Fruit fly (Drosophila melanogaster): ENCODE results near the gene CG17490.

CG17490 gene

DNA sequence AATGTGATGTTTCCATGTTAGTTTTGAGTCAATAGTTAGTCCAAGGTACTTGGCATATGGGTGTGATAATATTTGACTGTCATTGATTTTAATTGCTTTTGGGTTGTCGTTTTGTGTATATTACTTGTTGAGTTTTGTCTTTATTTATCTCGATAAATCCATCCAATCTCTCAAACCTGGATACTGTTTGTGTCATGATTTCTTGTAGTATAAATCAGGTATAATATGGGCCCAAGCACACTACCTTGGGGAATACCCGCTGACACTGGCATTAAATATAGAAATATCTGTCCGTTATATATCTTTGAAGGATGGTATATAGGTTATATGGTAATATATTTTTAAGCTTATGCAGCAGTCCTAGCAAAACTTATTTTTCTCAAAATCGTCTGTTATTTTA, 30.0 kb downstream of the CG17490 start:
- TF ChIP-seq Dfd (GFP tag; optimal IDR thresholded peaks at IDR 0.05) (no peak), dsf (GFP tag; optimal IDR thresholded peaks at IDR 0.05; ENCODE audit: borderline replicate concordance) (no peak), Sp1 (GFP tag; optimal IDR thresholded peaks at IDR 0.05) (no peak), CG9705 (GFP tag; optimal IDR thresholded peaks at IDR 0.05) (no peak), pan (optimal IDR thresholded peaks at IDR 0.05) (no peak), Vsx2 (GFP tag; optimal IDR thresholded peaks at IDR 0.05; ENCODE audit: partially characterized antibody) (no peak), CrebA (GFP tag; optimal IDR thresholded peaks at IDR 0.05; ENCODE audit: borderline replicate concordance) (no peak), brk (GFP tag; optimal IDR thresholded peaks at IDR 0.05) (no peak), Jra (GFP tag; optimal IDR thresholded peaks at IDR 0.05) (no peak), Mio (GFP tag; optimal IDR thresholded peaks at IDR 0.05) (no peak), lola (GFP tag; optimal IDR thresholded peaks at IDR 0.05) (no peak), GATAd (GFP tag; optimal IDR thresholded peaks at IDR 0.05) (no peak), HLH106 (tag; optimal IDR thresholded peaks at IDR 0.05) (no peak), rgr (GFP tag; optimal IDR thresholded peaks at IDR 0.05) (no peak), fru (GFP tag; optimal IDR thresholded peaks at IDR 0.05) (no peak), jim (GFP tag; optimal IDR thresholded peaks at IDR 0.05) (no peak), Hr83 (GFP tag; optimal IDR thresholded peaks at IDR 0.05; ENCODE audit: poor library complexity, severe bottlenecking) (no peak), OdsH (GFP tag; optimal IDR thresholded peaks at IDR 0.05) (no peak), Hnf4 (GFP tag; optimal IDR thresholded peaks at IDR 0.05) (no peak)

DNA sequence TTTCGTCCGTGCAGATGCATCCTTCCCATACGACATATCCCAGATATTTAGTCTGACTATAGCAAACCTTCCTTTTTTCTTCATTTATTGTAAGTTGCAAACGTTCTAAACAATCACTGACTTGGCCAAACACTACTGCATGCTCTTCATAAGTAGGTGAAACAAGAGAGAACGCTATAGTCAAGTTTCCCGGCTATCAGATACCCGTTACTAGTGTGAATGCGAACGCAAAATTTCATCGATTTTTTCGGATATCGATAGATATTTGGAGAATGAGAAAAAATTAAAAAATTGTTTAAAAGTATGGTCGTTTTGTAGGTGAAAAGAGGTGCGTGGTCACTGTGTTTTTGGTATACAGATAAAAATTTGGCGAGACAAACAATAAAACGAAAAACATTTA, 32.1 kb downstream of the CG17490 start:
- TF ChIP-seq Sp1 (GFP tag; optimal IDR thresholded peaks at IDR 0.05): no peak
- no peak for TF ChIP-seq lola (GFP tag; optimal IDR thresholded peaks at IDR 0.05)
- TF ChIP-seq dl (GFP tag; optimal IDR thresholded peaks at IDR 0.05; ENCODE audit: insufficient read depth in 1 of 2, partially characterized antibody in 2 of 2): no peak
- no peak for TF ChIP-seq sv (GFP tag; optimal IDR thresholded peaks at IDR 0.05)

dm6 chr2L:22570066-22570465, 32.6 kb downstream of the CG17490 start:
- TF ChIP-seq Mio (GFP tag; optimal IDR thresholded peaks at IDR 0.05) (no peak), Dif (GFP tag; optimal IDR thresholded peaks at IDR 0.05; ENCODE audit: partially characterized antibody) (no peak), dl (GFP tag; optimal IDR thresholded peaks at IDR 0.05; ENCODE audit: insufficient read depth in 1 of 2, partially characterized antibody in 2 of 2) (no peak), Rel (GFP tag; optimal IDR thresholded peaks at IDR 0.05) (no peak), Rel (tag; optimal IDR thresholded peaks at IDR 0.05) (no peak), Sp1 (GFP tag; optimal IDR thresholded peaks at IDR 0.05) (no peak), Myc (optimal IDR thresholded peaks at IDR 0.05) (no peak), pan (optimal IDR thresholded peaks at IDR 0.05) (no peak)

- TF ChIP-seq GATAd (GFP tag; optimal IDR thresholded peaks at IDR 0.05): no peak
- TF ChIP-seq CG32264 (GFP tag; optimal IDR thresholded peaks at IDR 0.05): no peak
- no peak for TF ChIP-seq fru (GFP tag; optimal IDR thresholded peaks at IDR 0.05)
- TF ChIP-seq foxo (GFP tag; optimal IDR thresholded peaks at IDR 0.05): no peak
- TF ChIP-seq Rel (GFP tag; optimal IDR thresholded peaks at IDR 0.05): no peak
- no peak for TF ChIP-seq Rel (tag; optimal IDR thresholded peaks at IDR 0.05)
Observed at dm6 chr2L:22574314-22574713, 36.8 kb downstream of the CG17490 start.

- TF ChIP-seq Dfd (GFP tag; optimal IDR thresholded peaks at IDR 0.05) (no peak), dsf (GFP tag; optimal IDR thresholded peaks at IDR 0.05; ENCODE audit: borderline replicate concordance) (no peak), Myc (optimal IDR thresholded peaks at IDR 0.05) (no peak), CrebA (GFP tag; optimal IDR thresholded peaks at IDR 0.05; ENCODE audit: borderline replicate concordance) (no peak), Abd-B (GFP tag; optimal IDR thresholded peaks at IDR 0.05) (no peak), pan (optimal IDR thresholded peaks at IDR 0.05) (no peak), lola (GFP tag; optimal IDR thresholded peaks at IDR 0.05) (no peak), h (GFP tag; optimal IDR thresholded peaks at IDR 0.05) (no peak), sv (GFP tag; optimal IDR thresholded peaks at IDR 0.05) (no peak), fru (GFP tag; optimal IDR thresholded peaks at IDR 0.05) (no peak), sage (GFP tag; optimal IDR thresholded peaks at IDR 0.05) (no peak), br (GFP tag; optimal IDR thresholded peaks at IDR 0.05) (no peak), ey (GFP tag; optimal IDR thresholded peaks at IDR 0.05) (no peak), Dif (GFP tag; optimal IDR thresholded peaks at IDR 0.05; ENCODE audit: partially characterized antibody) (no peak), GATAd (GFP tag; optimal IDR thresholded peaks at IDR 0.05) (no peak), rgr (GFP tag; optimal IDR thresholded peaks at IDR 0.05) (no peak)
Observed at dm6 chr2L:22575346-22575745, 37.9 kb downstream of the CG17490 start.
